Worm (Caenorhabditis elegans): ENCODE data around the gene best-3.

The best-3 gene

ce11 chrII:23025-23424 lies 10.2 kb downstream of the best-3 start, which contains the start of gene sqt-2:
Gene sqt-2 (plus strand): TSS chrII:23325.
- TF ChIP-seq lin-38 (GFP tag; IDR thresholded peaks at IDR 0.05), result no peak
- no peak for TF ChIP-seq lin-39 (tag; optimal IDR thresholded peaks at IDR 0.05)
- no peak for TF ChIP-seq hif-1 (tag; optimal IDR thresholded peaks at IDR 0.05)
- no peak for TF ChIP-seq madf-5 (GFP tag; IDR thresholded peaks at IDR 0.05)
- TF ChIP-seq dmd-6 (GFP tag; IDR thresholded peaks at IDR 0.05), result no peak
- TF ChIP-seq unc-62 (GFP tag; optimal IDR thresholded peaks at IDR 0.05 in 1 of 2), result no peak
- no peak for TF ChIP-seq unc-62 (tag; optimal IDR thresholded peaks at IDR 0.05)
- TF ChIP-seq F10B5.3 (tag; optimal IDR thresholded peaks at IDR 0.05), result no peak
- no peak for TF ChIP-seq mxl-3 (GFP tag; optimal IDR thresholded peaks at IDR 0.05)
- no peak for TF ChIP-seq ctbp-1 (GFP tag; IDR thresholded peaks at IDR 0.05)
- no peak for TF ChIP-seq sdz-12 (GFP tag; optimal IDR thresholded peaks at IDR 0.05)
- no peak for TF ChIP-seq Y5F2A.4 (GFP tag; optimal IDR thresholded peaks at IDR 0.05)
- TF ChIP-seq ztf-7 (tag; optimal IDR thresholded peaks at IDR 0.05), result no peak
- TF ChIP-seq skn-1 (tag; optimal IDR thresholded peaks at IDR 0.05), result no peak
- no peak for TF ChIP-seq F44E2.7 (GFP tag; IDR thresholded peaks at IDR 0.05)
- TF ChIP-seq fkh-10 (GFP tag; optimal IDR thresholded peaks at IDR 0.05), result no peak
- no peak for TF ChIP-seq lin-1 (GFP tag; IDR thresholded peaks at IDR 0.05)
- TF ChIP-seq ceh-32 (tag; optimal IDR thresholded peaks at IDR 0.05; ENCODE audit: poor library complexity), result no peak

ce11 chrII:23739-24138 lies 11.0 kb downstream of the best-3 start:
- TF ChIP-seq daf-12 (tag; optimal IDR thresholded peaks at IDR 0.05) (no peak), nhr-102 (tag; optimal IDR thresholded peaks at IDR 0.05) (no peak), mes-2 (tag; optimal IDR thresholded peaks at IDR 0.05; ENCODE audit: poor library complexity, severe bottlenecking) (peak; percentile 8), nhr-10 (tag; optimal IDR thresholded peaks at IDR 0.05) (no peak), egl-43 (GFP tag; IDR thresholded peaks at IDR 0.05) (peak; percentile 4; the same call in 1 of the 2 replicates), F26F4.8 (GFP tag; conservative IDR thresholded peaks at IDR 0.05) (no peak), F44E2.7 (GFP tag; IDR thresholded peaks at IDR 0.05) (no peak), lin-29 (GFP tag; IDR thresholded peaks at IDR 0.05) (no peak), set-16 (GFP tag; IDR thresholded peaks at IDR 0.05) (peak; percentile 57; the same call in 1 of the 2 replicates), lim-7 (GFP tag; IDR thresholded peaks at IDR 0.05) (0 out of 2 replicates have a peak, but pooled peaks have one; percentile 27), zfp-2 (tag; optimal IDR thresholded peaks at IDR 0.05) (no peak), zfp-3 (GFP tag; conservative IDR thresholded peaks at IDR 0.05) (no peak), daf-8 (GFP tag; IDR thresholded peaks at IDR 0.05) (no peak), F10B5.3 (tag; optimal IDR thresholded peaks at IDR 0.05) (no peak)

DNA sequence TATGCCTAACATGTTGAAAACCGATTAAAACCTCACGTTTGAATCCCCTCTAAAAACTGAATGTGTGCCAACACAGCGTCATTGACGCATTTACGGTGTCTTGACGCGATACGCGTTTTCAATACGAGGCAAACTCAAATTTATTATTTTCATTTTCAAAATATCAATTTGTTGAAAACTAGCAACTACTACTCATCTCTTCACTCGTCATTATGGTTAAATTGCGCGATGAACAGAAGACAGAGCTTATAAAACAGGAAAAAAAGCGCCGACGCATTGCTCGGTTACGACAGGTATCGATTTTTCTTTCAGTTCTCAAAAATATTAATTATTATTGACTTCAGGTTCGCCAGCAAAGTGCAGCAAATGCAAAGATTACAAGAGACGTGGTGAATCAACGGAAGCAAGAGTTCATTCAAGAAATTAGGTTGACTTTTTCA lies 11.8 kb downstream of the best-3 start, which contains the start of gene enee-1:
TSS of gene enee-1 (plus strand) at position 108 of the 440 bp plus-strand sequence.
- TF ChIP-seq dmd-9 (GFP tag; IDR thresholded peaks at IDR 0.05), result no peak
- peak; percentile 31; the same call in 1 of the 2 replicates for TF ChIP-seq madf-9 (GFP tag; conservative IDR thresholded peaks at IDR 0.05)
- TF ChIP-seq mep-1 (tag; optimal IDR thresholded peaks at IDR 0.05), result peak; percentile 87
- no peak for TF ChIP-seq daf-19 (GFP tag; conservative IDR thresholded peaks at IDR 0.05)
- no peak for TF ChIP-seq zfp-3 (GFP tag; conservative IDR thresholded peaks at IDR 0.05)
- peak; percentile 28 for TF ChIP-seq nhr-25 (tag; optimal IDR thresholded peaks at IDR 0.05; ENCODE audit: borderline replicate concordance, insufficient read depth)
- TF ChIP-seq skn-1 (tag; optimal IDR thresholded peaks at IDR 0.05), result no peak
- no peak for TF ChIP-seq egl-43 (GFP tag; IDR thresholded peaks at IDR 0.05)
- peak; percentile 70 for TF ChIP-seq zip-2 (tag; optimal IDR thresholded peaks at IDR 0.05)
- peak; percentile 90 for TF ChIP-seq ama-1 (optimal IDR thresholded peaks at IDR 0.05)
- no peak for TF ChIP-seq daf-8 (GFP tag; IDR thresholded peaks at IDR 0.05)
- no peak for TF ChIP-seq egl-27 (tag; optimal IDR thresholded peaks at IDR 0.05)
- no peak for TF ChIP-seq fos-1 (tag; optimal IDR thresholded peaks at IDR 0.05)
- TF ChIP-seq ztf-7 (tag; optimal IDR thresholded peaks at IDR 0.05), result peak; percentile 65
- no peak for TF ChIP-seq lin-39 (tag; optimal IDR thresholded peaks at IDR 0.05)
- TF ChIP-seq dve-1 (tag; optimal IDR thresholded peaks at IDR 0.05; ENCODE audit: insufficient read depth), result peak; percentile 92
- no peak for TF ChIP-seq zip-11 (GFP tag; IDR thresholded peaks at IDR 0.05)
- no peak for TF ChIP-seq unc-39 (tag; optimal IDR thresholded peaks at IDR 0.05)
- TF ChIP-seq nhr-10 (tag; optimal IDR thresholded peaks at IDR 0.05), result no peak
- no peak for TF ChIP-seq ZK337.2 (GFP tag; IDR thresholded peaks at IDR 0.05)
- TF ChIP-seq nhr-11 (tag; optimal IDR thresholded peaks at IDR 0.05), result peak; percentile 75
- TF ChIP-seq nhr-77 (tag; optimal IDR thresholded peaks at IDR 0.05), result peak; percentile 56
- no peak for TF ChIP-seq snpc-1.2 (GFP tag; IDR thresholded peaks at IDR 0.05)
- TF ChIP-seq nhr-42 (GFP tag; IDR thresholded peaks at IDR 0.05), result peak; percentile 62; the same call in 1 of the 2 replicates
- no peak for TF ChIP-seq nhr-237 (tag; optimal IDR thresholded peaks at IDR 0.05)
- no peak for TF ChIP-seq F44E2.7 (GFP tag; IDR thresholded peaks at IDR 0.05)
